Worm (Caenorhabditis elegans): ENCODE data around the gene srh-48.

DNA sequence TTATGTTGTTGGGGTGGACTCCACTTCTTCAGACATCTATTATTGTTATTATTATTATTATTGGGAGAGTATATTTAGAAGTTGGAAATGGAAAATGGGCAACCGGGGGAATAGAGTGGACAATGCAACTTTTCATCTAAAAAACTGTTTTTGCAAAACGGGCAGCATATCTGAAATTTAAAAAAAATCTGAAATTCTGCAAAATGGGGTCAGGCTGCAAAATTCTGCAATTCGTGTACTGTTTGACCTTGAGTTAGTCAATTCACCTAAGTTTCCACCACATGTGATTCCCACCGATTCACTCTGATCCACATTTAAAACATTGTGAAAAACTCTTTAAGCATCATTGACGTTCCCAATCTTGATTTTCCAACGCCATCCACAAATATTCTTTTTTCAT, 6.9 kb upstream of the srh-48 start, which contains the start of gene C06C3.4:
- TF ChIP-seq egl-18 (GFP tag; IDR thresholded peaks at IDR 0.05) = no peak
- no peak for TF ChIP-seq Y79H2A.3 (GFP tag; conservative IDR thresholded peaks at IDR 0.05)
- no peak for TF ChIP-seq ceh-79 (tag; optimal IDR thresholded peaks at IDR 0.05)
- no peak for TF ChIP-seq hlh-12 (tag; optimal IDR thresholded peaks at IDR 0.05)
- TF ChIP-seq K12H6.12 (tag; optimal IDR thresholded peaks at IDR 0.05) = no peak
- TF ChIP-seq attf-3 (GFP tag; conservative IDR thresholded peaks at IDR 0.05) = no peak
- no peak for TF ChIP-seq pha-4 (tag; optimal IDR thresholded peaks at IDR 0.05)
- no peak for TF ChIP-seq him-1 (tag; optimal IDR thresholded peaks at IDR 0.05)
- no peak for TF ChIP-seq efl-1 (GFP tag; optimal IDR thresholded peaks at IDR 0.05)
- TF ChIP-seq cebp-1 (GFP tag; IDR thresholded peaks at IDR 0.05) = no peak
- TF ChIP-seq cebp-1 (tag; optimal IDR thresholded peaks at IDR 0.05) = no peak
- no peak for TF ChIP-seq F33H1.4 (GFP tag; IDR thresholded peaks at IDR 0.05)
- TF ChIP-seq ama-1 (optimal IDR thresholded peaks at IDR 0.05) = no peak
- no peak for TF ChIP-seq ama-1 (GFP tag; optimal IDR thresholded peaks at IDR 0.05)
